Fruit fly (Drosophila melanogaster): ENCODE results near the gene mor.
A peak's percentile ranks its signal among the peaks of the same experiment; 100 is the strongest.

Gene mor

DNA sequence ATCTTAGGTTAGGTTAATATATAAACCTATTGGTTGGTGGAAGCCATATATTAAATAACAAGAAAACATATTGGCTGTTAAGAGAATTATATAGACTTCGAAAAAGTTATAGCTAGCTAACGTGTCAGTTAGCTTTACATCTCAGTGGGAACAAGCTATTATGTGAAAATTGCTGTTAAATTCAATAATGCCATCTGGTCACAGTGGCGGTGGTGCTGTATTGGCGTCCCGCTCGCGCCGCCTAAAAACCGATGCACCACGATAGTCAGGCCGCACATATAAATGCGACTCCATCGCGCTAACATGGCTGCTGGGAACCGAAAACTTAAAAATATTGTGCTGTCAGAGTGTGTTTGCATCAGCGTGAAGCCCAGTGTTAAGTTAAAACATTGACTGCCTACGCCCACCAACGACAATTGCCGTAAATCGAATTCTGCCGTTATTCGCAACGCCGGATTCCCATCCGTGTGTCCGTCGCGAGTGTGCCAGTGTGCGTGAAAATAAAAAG is 320 bp upstream of the mor start, which contains the start of gene Hel89B (continued):
- TF ChIP-seq H15 (GFP tag; IDR thresholded peaks at IDR 0.05): no peak
- no peak for TF ChIP-seq pros (GFP tag; optimal IDR thresholded peaks at IDR 0.05)
- peak; percentile 31 for TF ChIP-seq CG15514 (GFP tag; optimal IDR thresholded peaks at IDR 0.05)
- no peak for TF ChIP-seq CG12219 (GFP tag; optimal IDR thresholded peaks at IDR 0.05)
- TF ChIP-seq bab2 (GFP tag; optimal IDR thresholded peaks at IDR 0.05): peak; percentile 73
- peak in 1 of 2 experiments; percentile 61 for TF ChIP-seq Hr78 (GFP tag; optimal IDR thresholded peaks at IDR 0.05)
- TF ChIP-seq Side (GFP tag; optimal IDR thresholded peaks at IDR 0.05): no peak
- TF ChIP-seq Taf1 (GFP tag; IDR thresholded peaks at IDR 0.05): no peak
- peak; percentile 3 for TF ChIP-seq eyg (GFP tag; optimal IDR thresholded peaks at IDR 0.05)
- peak; percentile 27 for TF ChIP-seq nau (GFP tag; optimal IDR thresholded peaks at IDR 0.05)
- no peak for TF ChIP-seq Awh (GFP tag; IDR thresholded peaks at IDR 0.05)
- TF ChIP-seq CG2199 (GFP tag; IDR thresholded peaks at IDR 0.05): no peak
- TF ChIP-seq CG1832 (GFP tag; optimal IDR thresholded peaks at IDR 0.05): peak; percentile 46
- TF ChIP-seq HLH4C (GFP tag; IDR thresholded peaks at IDR 0.05; ENCODE audit: partially characterized antibody): no peak
- peak; percentile 26 for TF ChIP-seq Fer1 (GFP tag; optimal IDR thresholded peaks at IDR 0.05)
- no peak for TF ChIP-seq CG7556 (GFP tag; optimal IDR thresholded peaks at IDR 0.05)
- peak; percentile 84 for TF ChIP-seq gem (tag; optimal IDR thresholded peaks at IDR 0.05)
- no peak for TF ChIP-seq exex (tag; optimal IDR thresholded peaks at IDR 0.05)
- peak; percentile 89 for TF ChIP-seq pzg (GFP tag; optimal IDR thresholded peaks at IDR 0.05)
- no peak for TF ChIP-seq Lpt (GFP tag; optimal IDR thresholded peaks at IDR 0.05)
- no peak for TF ChIP-seq sr (GFP tag; IDR thresholded peaks at IDR 0.05)
- TF ChIP-seq Fer3 (tag; optimal IDR thresholded peaks at IDR 0.05): peak; percentile 68
- TF ChIP-seq CG11093 (GFP tag; IDR thresholded peaks at IDR 0.05): no peak; the same call in 2 of the 3 replicates
- no peak for TF ChIP-seq aop (GFP tag; IDR thresholded peaks at IDR 0.05)
- TF ChIP-seq Camta (GFP tag; optimal IDR thresholded peaks at IDR 0.05): peak; percentile 68
- no peak for TF ChIP-seq CG11696 (GFP tag; IDR thresholded peaks at IDR 0.05)
- TF ChIP-seq gro (GFP tag; optimal IDR thresholded peaks at IDR 0.05): peak; percentile 51
- TF ChIP-seq grn (GFP tag; optimal IDR thresholded peaks at IDR 0.05): no peak
- peak; percentile 13 for TF ChIP-seq Six4 (GFP tag; optimal IDR thresholded peaks at IDR 0.05)
- no peak for TF ChIP-seq pita (GFP tag; optimal IDR thresholded peaks at IDR 0.05)
- no peak for TF ChIP-seq ara (GFP tag; IDR thresholded peaks at IDR 0.05)
- TF ChIP-seq inv (GFP tag; IDR thresholded peaks at IDR 0.05; ENCODE audit: partially characterized antibody): no peak
- TF ChIP-seq CG13296 (GFP tag; optimal IDR thresholded peaks at IDR 0.05): no peak
- peak; percentile 63 for TF ChIP-seq tin (GFP tag; optimal IDR thresholded peaks at IDR 0.05)
- TF ChIP-seq CG17186 (GFP tag; optimal IDR thresholded peaks at IDR 0.05): peak; percentile 58
- TF ChIP-seq Fer2 (tag; optimal IDR thresholded peaks at IDR 0.05): peak; percentile 65
- TF ChIP-seq Lhr (GFP tag; optimal IDR thresholded peaks at IDR 0.05): peak; percentile 84
- TF ChIP-seq CoRest (tag; optimal IDR thresholded peaks at IDR 0.05): peak; percentile 83
- no peak for TF ChIP-seq lmd (GFP tag; IDR thresholded peaks at IDR 0.05)
- peak; percentile 61 for TF ChIP-seq Oli (tag; optimal IDR thresholded peaks at IDR 0.05)
- TF ChIP-seq Ets65A (GFP tag): peak; percentile 94
- peak; percentile 73 for TF ChIP-seq CG13424 (tag; optimal IDR thresholded peaks at IDR 0.05)
- TF ChIP-seq Ptx1 (GFP tag; IDR thresholded peaks at IDR 0.05): no peak
- no peak for TF ChIP-seq yki (optimal IDR thresholded peaks at IDR 0.05)
- TF ChIP-seq tx (GFP tag; optimal IDR thresholded peaks at IDR 0.05): peak; percentile 68
- TF ChIP-seq ssp (GFP tag; IDR thresholded peaks at IDR 0.05): no peak
- TF ChIP-seq Dll (GFP tag; IDR thresholded peaks at IDR 0.05; ENCODE audit: partially characterized antibody): no peak
- TF ChIP-seq Dbx (GFP tag; IDR thresholded peaks at IDR 0.05): no peak
- peak; percentile 65 for TF ChIP-seq twi (tag; optimal IDR thresholded peaks at IDR 0.05)
- TF ChIP-seq CG4404 (GFP tag; IDR thresholded peaks at IDR 0.05): no peak
- no peak for TF ChIP-seq h (optimal IDR thresholded peaks at IDR 0.05)
- TF ChIP-seq CG4707 (GFP tag; optimal IDR thresholded peaks at IDR 0.05): no peak

All from whole organism, embryonic.